Worm (Caenorhabditis elegans) whole organism, early embryonic: ENCODE results near the gene C44B11.6.

Source experiments
- B0310.2 ChIP-seq: sonication (generic microtip); optimal IDR thresholded peaks from 2 replicates; lab custom pipeline; 2016; ENCODE audit warnings: mild to moderate bottlenecking, missing genetic modification characterization, missing compliant biosample characterization
- F13C5.2 ChIP-seq: sonication (generic microtip); optimal IDR thresholded peaks from 2 replicates; lab custom pipeline; 2017; ENCODE audit warnings: mild to moderate bottlenecking, missing genetic modification characterization, inconsistent platforms, missing compliant biosample characterization
- aly-1 ChIP-seq: sonication (generic microtip); optimal IDR thresholded peaks from 2 replicates; lab custom pipeline; 2016; ENCODE audit warnings: missing genetic modification characterization, missing compliant biosample characterization
- ama-1 ChIP-seq: fragments of 150-350 bp; optimal IDR thresholded peaks from 2 replicates; lab custom pipeline; 2014
- ceh-13 ChIP-seq: fragments of 200-800 bp; sonication (Bioruptor generic); optimal IDR thresholded peaks from 2 replicates; lab custom pipeline; 2018; ENCODE audit warnings: mild to moderate bottlenecking, missing genetic modification characterization, missing compliant biosample characterization
- ceh-36 ChIP-seq: sonication (generic microtip); optimal IDR thresholded peaks from 2 replicates; lab custom pipeline; 2016; ENCODE audit warnings: missing genetic modification characterization, inconsistent platforms, missing compliant biosample characterization
- ets-7 ChIP-seq: sonication (generic microtip); optimal IDR thresholded peaks from 2 replicates; lab custom pipeline; 2016; ENCODE audit warnings: missing genotype, missing genetic modification characterization, missing compliant biosample characterization
- flt-1 ChIP-seq: fragments of 200-800 bp; sonication (Bioruptor generic); IDR thresholded peaks from 2 replicates; pipeline ENCODE4 v1.3.6; 2022; ENCODE audit warnings: missing genetic modification characterization, missing compliant biosample characterization
- hmbx-1 ChIP-seq: sonication (generic microtip); optimal IDR thresholded peaks from 2 replicates; lab custom pipeline; 2016; ENCODE audit warnings: mild to moderate bottlenecking, missing genetic modification characterization, missing compliant biosample characterization
- hmg-4 ChIP-seq: fragments of 200-800 bp; sonication (Bioruptor generic); optimal IDR thresholded peaks from 2 replicates; lab custom pipeline; 2018; ENCODE audit warnings: mild to moderate bottlenecking, missing genetic modification characterization, missing compliant biosample characterization
- hnd-1 ChIP-seq: sonication (generic microtip); optimal IDR thresholded peaks from 2 replicates; lab custom pipeline; 2016; ENCODE audit warnings: missing genetic modification characterization, missing compliant biosample characterization
- pes-1 ChIP-seq: fragments of 200-800 bp; sonication (Bioruptor generic); IDR thresholded peaks from 2 replicates; pipeline ENCODE4 v1.3.6; 2022; ENCODE audit warnings: missing genetic modification reagents, missing genetic modification characterization, missing compliant biosample characterization
- scrt-1 ChIP-seq: fragments of 200-800 bp; sonication (Bioruptor generic); IDR thresholded peaks from 2 replicates; pipeline ENCODE4 v1.3.6; 2022; ENCODE audit warnings: missing genetic modification characterization, missing compliant biosample characterization
- sea-1 ChIP-seq: fragments of 200-800 bp; sonication (Bioruptor generic); conservative IDR thresholded peaks from 2 replicates; pipeline ENCODE4 v1.3.6; 2022; ENCODE audit warnings: missing genetic modification characterization, missing compliant biosample characterization
- tbx-11 ChIP-seq: fragments of 200-800 bp; sonication (Bioruptor generic); IDR thresholded peaks from 2 replicates; pipeline ENCODE4 v1.3.6; 2022; ENCODE audit warnings: missing genetic modification characterization, missing compliant biosample characterization
- tbx-37 ChIP-seq: fragments of 200-800 bp; sonication (Bioruptor generic); conservative IDR thresholded peaks from 2 replicates; pipeline ENCODE4 v1.3.6; 2022; ENCODE audit warnings: missing genetic modification reagents, missing genetic modification characterization, missing compliant biosample characterization
- tra-4 ChIP-seq: sonication (generic microtip); optimal IDR thresholded peaks from 2 replicates; lab custom pipeline; 2017; ENCODE audit warnings: missing genetic modification characterization, missing compliant biosample characterization

C44B11.6 gene

ce11 chrIII:3152848-3153247 lies at the start of gene C44B11.6:
Gene C44B11.6, plus strand, starts transcription at chrIII:3153148.
- TF ChIP-seq ama-1 (lab: Kevin White, UChicago), result no peak
- TF ChIP-seq tbx-37 (GFP tag; lab: Robert Waterston, UW), result no peak
- TF ChIP-seq sea-1 (GFP tag; lab: Robert Waterston, UW), result no peak
- no peak for TF ChIP-seq ceh-36
- no peak for TF ChIP-seq B0310.2
- TF ChIP-seq ceh-13 (GFP tag; lab: Kevin White, UChicago), result no peak
- no peak for TF ChIP-seq hmg-4 (GFP tag; lab: Kevin White, UChicago)
- no peak for TF ChIP-seq aly-1 (tag; lab: Kevin White, UChicago)
- no peak for TF ChIP-seq ets-7 (tag; lab: Kevin White, UChicago)
- no peak for TF ChIP-seq hmbx-1 (tag; lab: Kevin White, UChicago)
- TF ChIP-seq flt-1, result no peak
- TF ChIP-seq tra-4 (tag; lab: Kevin White, UChicago), result no peak
- TF ChIP-seq scrt-1, result no peak
- TF ChIP-seq tbx-11, result no peak
- no peak for TF ChIP-seq hnd-1 (tag; lab: Kevin White, UChicago)
- no peak for TF ChIP-seq F13C5.2 (tag; lab: Kevin White, UChicago)
- TF ChIP-seq pes-1 (GFP tag; lab: Robert Waterston, UW), result no peak

- TF ChIP-seq hnd-1 (tag; lab: Kevin White, UChicago) (no peak), pes-1 (GFP tag; lab: Robert Waterston, UW) (0 out of 2 replicates have a peak, but pooled peaks have one; percentile 18), tra-4 (tag; lab: Kevin White, UChicago) (no peak), tbx-37 (GFP tag; lab: Robert Waterston, UW) (no peak)
These were observed 49.0 kb upstream of the C44B11.6 start, which contains the start of gene Y53G8B.2 for ce11 chrIII:3103905-3104360. Gene Y53G8B.2, minus strand, starts transcription at chrIII:3103955.

- TF ChIP-seq aly-1 (tag; lab: Kevin White, UChicago) (no peak), hmbx-1 (tag; lab: Kevin White, UChicago) (no peak), pes-1 (GFP tag; lab: Robert Waterston, UW) (no peak), ceh-13 (GFP tag; lab: Kevin White, UChicago) (no peak), ceh-36 (no peak), ets-7 (tag; lab: Kevin White, UChicago) (no peak), F13C5.2 (tag; lab: Kevin White, UChicago) (no peak)
These were observed 48.4 kb upstream of the C44B11.6 start for ce11 chrIII:3104536-3104935.

- TF ChIP-seq aly-1 (tag; lab: Kevin White, UChicago), result no peak
- TF ChIP-seq tbx-37 (GFP tag; lab: Robert Waterston, UW), result no peak
- TF ChIP-seq flt-1, result no peak
- TF ChIP-seq pes-1 (GFP tag; lab: Robert Waterston, UW), result no peak
- TF ChIP-seq sea-1 (GFP tag; lab: Robert Waterston, UW), result no peak
- TF ChIP-seq hmbx-1 (tag; lab: Kevin White, UChicago), result no peak
- TF ChIP-seq tbx-11, result no peak
- no peak for TF ChIP-seq ama-1 (lab: Kevin White, UChicago)
- no peak for TF ChIP-seq ets-7 (tag; lab: Kevin White, UChicago)
- no peak for TF ChIP-seq B0310.2
- no peak for TF ChIP-seq hmg-4 (GFP tag; lab: Kevin White, UChicago)
- no peak for TF ChIP-seq hnd-1 (tag; lab: Kevin White, UChicago)
- no peak for TF ChIP-seq F13C5.2 (tag; lab: Kevin White, UChicago)
- no peak for TF ChIP-seq tra-4 (tag; lab: Kevin White, UChicago)
- no peak for TF ChIP-seq ceh-36
- TF ChIP-seq scrt-1, result no peak
- TF ChIP-seq ceh-13 (GFP tag; lab: Kevin White, UChicago), result no peak
These were observed 47.7 kb upstream of the C44B11.6 start for ce11 chrIII:3105212-3105611.

- TF ChIP-seq ets-7 (tag; lab: Kevin White, UChicago) (no peak), tra-4 (tag; lab: Kevin White, UChicago) (no peak), pes-1 (GFP tag; lab: Robert Waterston, UW) (no peak), hmbx-1 (tag; lab: Kevin White, UChicago) (no peak), ceh-36 (no peak), tbx-37 (GFP tag; lab: Robert Waterston, UW) (no peak), ama-1 (lab: Kevin White, UChicago) (no peak), flt-1 (no peak), hnd-1 (tag; lab: Kevin White, UChicago) (no peak), aly-1 (tag; lab: Kevin White, UChicago) (no peak), hmg-4 (GFP tag; lab: Kevin White, UChicago) (no peak)
These were observed 46.6 kb upstream of the C44B11.6 start for ce11 chrIII:3106301-3106700.

- TF ChIP-seq tbx-11, result no peak
- no peak for TF ChIP-seq tbx-37 (GFP tag; lab: Robert Waterston, UW)
- TF ChIP-seq sea-1 (GFP tag; lab: Robert Waterston, UW), result no peak
- TF ChIP-seq pes-1 (GFP tag; lab: Robert Waterston, UW), result no peak
- no peak for TF ChIP-seq tra-4 (tag; lab: Kevin White, UChicago)
- TF ChIP-seq hmbx-1 (tag; lab: Kevin White, UChicago), result no peak
- no peak for TF ChIP-seq F13C5.2 (tag; lab: Kevin White, UChicago)
- TF ChIP-seq aly-1 (tag; lab: Kevin White, UChicago), result no peak
- no peak for TF ChIP-seq ama-1 (lab: Kevin White, UChicago)
- no peak for TF ChIP-seq ets-7 (tag; lab: Kevin White, UChicago)
These were observed 45.4 kb upstream of the C44B11.6 start for ce11 chrIII:3107530-3107929.

ce11 chrIII:3108804-3109203 lies 44.1 kb upstream of the C44B11.6 start:
- TF ChIP-seq tbx-11 (no peak), F13C5.2 (tag; lab: Kevin White, UChicago) (no peak), B0310.2 (no peak), flt-1 (no peak), ceh-13 (GFP tag; lab: Kevin White, UChicago) (no peak), sea-1 (GFP tag; lab: Robert Waterston, UW) (no peak), aly-1 (tag; lab: Kevin White, UChicago) (no peak), hmbx-1 (tag; lab: Kevin White, UChicago) (no peak), tbx-37 (GFP tag; lab: Robert Waterston, UW) (no peak), tra-4 (tag; lab: Kevin White, UChicago) (no peak), hnd-1 (tag; lab: Kevin White, UChicago) (no peak), ceh-36 (no peak), scrt-1 (no peak), ets-7 (tag; lab: Kevin White, UChicago) (no peak), hmg-4 (GFP tag; lab: Kevin White, UChicago) (no peak), pes-1 (GFP tag; lab: Robert Waterston, UW) (no peak), ama-1 (lab: Kevin White, UChicago) (no peak)
